Worm (Caenorhabditis elegans): ENCODE results near the gene best-4.

DNA sequence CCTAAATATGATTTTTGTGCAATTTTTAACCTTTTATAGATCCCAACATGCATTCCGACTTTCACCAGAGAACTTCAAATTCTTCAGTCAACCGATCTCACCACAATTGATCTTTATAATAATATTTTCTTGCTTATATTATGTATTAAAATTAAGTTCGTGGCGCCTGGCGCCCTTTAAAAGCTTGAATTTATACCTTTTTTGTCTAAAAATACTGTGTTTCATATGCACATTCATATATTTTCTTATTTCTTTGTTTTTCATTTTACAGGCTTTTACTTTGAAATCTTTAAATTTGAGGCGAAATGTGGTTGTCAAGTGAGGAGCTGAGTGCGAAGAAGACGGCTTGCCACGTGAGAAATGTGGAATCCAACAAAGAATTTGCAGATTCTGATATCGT, 33.1 kb upstream of the best-4 start, which contains the start of gene rpoa-49:
- TF ChIP-seq flt-1 (GFP tag; IDR thresholded peaks at IDR 0.05): no peak
- no peak for TF ChIP-seq cog-1 (tag; optimal IDR thresholded peaks at IDR 0.05)
- no peak for TF ChIP-seq ztf-29 (GFP tag; IDR thresholded peaks at IDR 0.05)
- TF ChIP-seq ztf-23 (GFP tag; IDR thresholded peaks at IDR 0.05): no peak
- no peak for TF ChIP-seq med-1 (GFP tag; optimal IDR thresholded peaks at IDR 0.05; ENCODE audit: insufficient read depth)

Measured in whole organism, midembryonic.